Worm (Caenorhabditis elegans) whole organism, L4 larva: Measurements from ENCODE around the gene timp-1.

ENCODE experiments used
- F44E2.7 ChIP-seq: fragments of 200-800 bp; sonication (Bioruptor generic); IDR thresholded peaks from 2 replicates; pipeline ENCODE4 v2.1.2; 2022; ENCODE audit warnings: missing genetic modification characterization, missing compliant biosample characterization
- F49E8.2 ChIP-seq: sonication (generic microtip); optimal IDR thresholded peaks from 2 replicates; lab custom pipeline; 2016; ENCODE audit warnings: missing compliant biosample characterization, mild to moderate bottlenecking, missing genetic modification characterization, borderline replicate concordance
- Y48G9A.11 ChIP-seq: fragments of 200-800 bp; sonication (Bioruptor generic); IDR thresholded peaks from 2 replicates; pipeline ENCODE4 v1.3.6; 2022; ENCODE audit warnings: missing genetic modification reagents, missing genetic modification characterization, missing compliant biosample characterization
- Y5F2A.4 ChIP-seq: fragments of 200-800 bp; sonication (Bioruptor generic); optimal IDR thresholded peaks from 2 replicates; lab custom pipeline; 2018; ENCODE audit warnings: mild to moderate bottlenecking, missing genetic modification characterization, missing compliant biosample characterization
- ZK337.2 ChIP-seq: fragments of 200-800 bp; sonication (Bioruptor generic); IDR thresholded peaks from 2 replicates; pipeline ENCODE4 v1.3.6; 2022; ENCODE audit warnings: missing genetic modification reagents, missing genetic modification characterization, missing compliant biosample characterization
- aha-1 ChIP-seq: fragments of 150-350 bp; peaks from one replicate; lab custom pipeline; 2014; ENCODE audit warnings: missing biosample characterization, missing genetic modification characterization
- ceh-44 ChIP-seq: fragments of 200-800 bp; sonication (Bioruptor generic); IDR thresholded peaks from 2 replicates; pipeline ENCODE4 v1.3.6; 2022; ENCODE audit warnings: missing genetic modification reagents, missing genetic modification characterization, missing compliant biosample characterization
- daf-16 ChIP-seq, 3 experiments: sonication (generic microtip); optimal IDR thresholded peaks; 2 replicates each; lab custom pipeline; 2016 to 2017; ENCODE audit warnings: missing genetic modification characterization in 3 of 3, missing genetic modification reagents in 3 of 3, mild to moderate bottlenecking in 2 of 3, missing compliant biosample characterization in 2 of 3, missing biosample characterization in 1 of 3, moderate library complexity in 1 of 3
- dpl-1 ChIP-seq: fragments of 150-350 bp; optimal IDR thresholded peaks from 2 replicates; lab custom pipeline; 2014; ENCODE audit warnings: missing biosample characterization, missing genetic modification reagents, missing genetic modification characterization
- duxl-1 ChIP-seq: sonication (generic microtip); optimal IDR thresholded peaks from 2 replicates; lab custom pipeline; 2016; ENCODE audit warnings: mild to moderate bottlenecking, missing genetic modification characterization, moderate library complexity, missing compliant biosample characterization; ENCODE audit not compliant: poor library complexity
- dve-1 ChIP-seq: sonication (generic microtip); optimal IDR thresholded peaks from 2 replicates; lab custom pipeline; 2017; ENCODE audit warnings: antibody characterized with exemption, mild to moderate bottlenecking, missing genetic modification characterization, missing compliant biosample characterization; ENCODE audit not compliant: insufficient read depth
- hif-1 ChIP-seq, 2 experiments: sonication (generic microtip); optimal IDR thresholded peaks; 2 replicates each; lab custom pipeline; 2016 to 2017; ENCODE audit warnings: missing compliant biosample characterization in 2 of 2, missing genetic modification characterization in 2 of 2, missing genetic modification reagents in 2 of 2, missing genotype in 2 of 2, mild to moderate bottlenecking in 1 of 2
- hlh-30 ChIP-seq: sonication (generic microtip); optimal IDR thresholded peaks from 2 replicates; lab custom pipeline; 2017; ENCODE audit warnings: antibody characterized with exemption, mild to moderate bottlenecking, missing genetic modification characterization, missing compliant biosample characterization; ENCODE audit not compliant: insufficient read depth
- lin-13 ChIP-seq: fragments of 150-350 bp; optimal IDR thresholded peaks from 2 replicates; lab custom pipeline; 2014; ENCODE audit warnings: missing biosample characterization, missing genetic modification reagents, missing genetic modification characterization
- lin-29 ChIP-seq: fragments of 200-800 bp; sonication (Bioruptor generic); IDR thresholded peaks from 2 replicates; pipeline ENCODE4 v1.3.6; 2022; ENCODE audit warnings: missing genetic modification reagents, missing genetic modification characterization, missing compliant biosample characterization
- lir-3 ChIP-seq: sonication (generic microtip); optimal IDR thresholded peaks from 2 replicates; lab custom pipeline; 2016; ENCODE audit warnings: mild to moderate bottlenecking, missing genetic modification characterization, missing compliant biosample characterization
- madf-5 ChIP-seq, 2 experiments: fragments of 200-800 bp; sonication (Bioruptor generic); IDR thresholded peaks; 2 replicates each; pipeline ENCODE4 v1.3.6; 2022; ENCODE audit warnings: missing compliant biosample characterization in 2 of 2, missing genetic modification characterization in 2 of 2
- madf-9 ChIP-seq: fragments of 200-800 bp; sonication (Bioruptor generic); conservative IDR thresholded peaks from 2 replicates; pipeline ENCODE4 v1.3.6; 2022; ENCODE audit warnings: missing genetic modification reagents, missing genetic modification characterization, missing compliant biosample characterization
- mep-1 ChIP-seq: fragments of 150-350 bp; sonication (generic microtip); optimal IDR thresholded peaks from 3 replicates; lab custom pipeline; 2014; ENCODE audit warnings: missing biosample characterization, missing genetic modification characterization
- mxl-2 ChIP-seq: fragments of 200-800 bp; sonication (Bioruptor generic); conservative IDR thresholded peaks from 2 replicates; pipeline ENCODE4 v1.3.6; 2022; ENCODE audit warnings: missing genetic modification reagents, missing genetic modification characterization, missing compliant biosample characterization
- nhr-10 ChIP-seq: fragments of 150-350 bp; optimal IDR thresholded peaks from 2 replicates; lab custom pipeline; 2014; ENCODE audit warnings: missing biosample characterization, missing genetic modification characterization
- nhr-11 ChIP-seq: fragments of 150-350 bp; optimal IDR thresholded peaks from 2 replicates; lab custom pipeline; 2014; ENCODE audit warnings: missing biosample characterization, missing genetic modification characterization
- nhr-111 ChIP-seq: fragments of 200-800 bp; sonication (Bioruptor generic); optimal IDR thresholded peaks from 2 replicates; lab custom pipeline; 2018; ENCODE audit warnings: mild to moderate bottlenecking, missing genetic modification characterization, missing compliant biosample characterization
- nhr-28 ChIP-seq: fragments of 150-350 bp; optimal IDR thresholded peaks from 2 replicates; lab custom pipeline; 2014; ENCODE audit warnings: missing biosample characterization, missing genetic modification characterization
- pha-4 ChIP-seq, 2 experiments: fragments of 150-350 bp in 1 of 2; fragments of 200-800 bp in 1 of 2; sonication (Bioruptor generic) in 1 of 2; IDR thresholded peaks in 1 of 2; optimal IDR thresholded peaks in 1 of 2; 2 replicates each; pipeline versions ENCODE4 v1.3.6 to Lab custom; 2014 to 2022; ENCODE audit warnings: missing genetic modification characterization in 2 of 2, missing genetic modification reagents in 2 of 2, missing biosample characterization in 1 of 2, missing compliant biosample characterization in 1 of 2
- pqm-1 ChIP-seq: sonication (generic microtip); optimal IDR thresholded peaks from 2 replicates; lab custom pipeline; 2017; ENCODE audit warnings: missing biosample characterization, missing genetic modification characterization
- snpc-4 ChIP-seq: fragments of 150-350 bp; optimal IDR thresholded peaks from 2 replicates; lab custom pipeline; 2014; ENCODE audit warnings: missing biosample characterization, missing genetic modification characterization
- tra-1 ChIP-seq: fragments of 200-800 bp; sonication (Bioruptor generic); IDR thresholded peaks from 2 replicates; pipeline ENCODE4 v1.3.6; 2022; ENCODE audit warnings: missing genetic modification reagents, missing genetic modification characterization, missing compliant biosample characterization
- unc-130 ChIP-seq: sonication (generic microtip); optimal IDR thresholded peaks from 2 replicates; lab custom pipeline; 2016; ENCODE audit warnings: missing genetic modification reagents, missing genetic modification characterization, missing compliant biosample characterization
- unc-62 ChIP-seq, 3 experiments: fragments of 150-350 bp in 1 of 3; sonication (generic microtip); optimal IDR thresholded peaks in 2 of 3; peaks in 1 of 3; 1 replicate in 1 of 3; 2 replicates in 2 of 3; lab custom pipeline; 2014 to 2017; ENCODE audit warnings: missing biosample characterization in 3 of 3, missing genetic modification characterization in 3 of 3, missing genetic modification reagents in 3 of 3, missing genotype in 1 of 3
- zip-2 ChIP-seq: fragments of 150-350 bp; optimal IDR thresholded peaks from 2 replicates; lab custom pipeline; 2014; ENCODE audit warnings: missing biosample characterization, missing genetic modification characterization
- ztf-11 ChIP-seq: fragments of 150-350 bp; optimal IDR thresholded peaks from 2 replicates; lab custom pipeline; 2014; ENCODE audit warnings: missing biosample characterization, missing genetic modification characterization
- ztf-7 ChIP-seq: fragments of 150-350 bp; optimal IDR thresholded peaks from 2 replicates; lab custom pipeline; 2014; ENCODE audit warnings: missing biosample characterization, missing genetic modification characterization

Gene timp-1

ce11 chrV:8163199-8163598 is 43.8 kb upstream of the timp-1 start:
- TF ChIP-seq nhr-11 (no peak), pha-4 (GFP tag; IDR thresholded peaks at IDR 0.05; lab: Robert Waterston, UW) (no peak), pha-4 (tag; optimal IDR thresholded peaks at IDR 0.05; lab: Kevin White, UChicago) (no peak), daf-16 (GFP tag; optimal IDR thresholded peaks at IDR 0.05; lab: Kevin White, UChicago) (no peak), daf-16 (tag; optimal IDR thresholded peaks at IDR 0.05; lab: Kevin White, UChicago) (peak; percentile 53)

- TF ChIP-seq unc-62 (GFP tag; optimal IDR thresholded peaks at IDR 0.05 in 1 of 2; lab: Kevin White, UChicago) = peak in 1 of 2 experiments; percentile 92
- TF ChIP-seq unc-62 (tag; optimal IDR thresholded peaks at IDR 0.05; lab: Kevin White, UChicago) = no peak
- no peak for TF ChIP-seq mep-1
- TF ChIP-seq, all 104 proteins: peak for 1
These were observed 38.6 kb upstream of the timp-1 start, which contains the start of gene F20D6.8 for ce11 chrV:8168219-8168962. F20D6.8 (minus strand) TSS chrV:8168269.

- TF ChIP-seq ceh-44 (GFP tag; lab: Robert Waterston, UW) = no peak
- TF ChIP-seq hif-1 (tag; optimal IDR thresholded peaks at IDR 0.05; lab: Kevin White, UChicago) = no peak
- peak; percentile 99 for TF ChIP-seq aha-1 (tag; lab: Kevin White, UChicago)
- no peak for TF ChIP-seq pqm-1
- no peak for TF ChIP-seq Y48G9A.11 (GFP tag; lab: Robert Waterston, UW)
These were observed 37.9 kb upstream of the timp-1 start for ce11 chrV:8169150-8169549.

ce11 chrV:8170300-8170699 is 36.7 kb upstream of the timp-1 start:
- TF ChIP-seq dve-1 (tag; lab: Kevin White, UChicago) (no peak), ztf-7 (no peak), madf-5 (GFP tag; IDR thresholded peaks at IDR 0.05; lab: Robert Waterston, UW) (no peak), tra-1 (GFP tag; lab: Robert Waterston, UW) (no peak), unc-62 (GFP tag; optimal IDR thresholded peaks at IDR 0.05 in 1 of 2; lab: Kevin White, UChicago) (no peak), unc-62 (tag; optimal IDR thresholded peaks at IDR 0.05; lab: Kevin White, UChicago) (no peak), mxl-2 (GFP tag; lab: Robert Waterston, UW) (no peak), ztf-11 (tag; lab: Kevin White, UChicago) (no peak), Y5F2A.4 (no peak)

DNA sequence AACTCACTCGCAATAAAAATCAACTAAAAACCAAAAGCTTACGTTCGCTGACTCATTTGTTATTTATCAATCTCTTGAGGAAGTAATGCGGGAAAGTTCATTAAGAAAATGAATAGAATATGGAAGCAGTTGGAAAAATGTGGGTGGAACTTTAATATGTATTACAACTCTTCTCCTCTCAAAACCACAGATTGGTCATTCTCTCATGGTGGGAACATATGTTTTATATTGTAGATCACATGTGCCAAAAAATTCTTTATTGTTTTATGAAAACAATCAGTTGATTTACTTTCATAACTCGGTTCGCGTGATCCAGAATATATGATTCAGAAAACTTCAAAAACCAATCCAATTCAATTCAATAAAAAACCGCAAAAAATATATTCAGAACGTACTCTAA is 35.3 kb upstream of the timp-1 start:
- no peak for TF ChIP-seq F44E2.7 (GFP tag; lab: Robert Waterston, UW)
- no peak for TF ChIP-seq lin-29 (GFP tag; lab: Robert Waterston, UW)
- no peak for TF ChIP-seq lir-3
- TF ChIP-seq F49E8.2 (tag; lab: Kevin White, UChicago) = no peak
- TF ChIP-seq lin-13 (GFP tag; lab: Kevin White, UChicago) = no peak
- no peak for TF ChIP-seq nhr-111 (GFP tag; lab: Kevin White, UChicago)
- no peak for TF ChIP-seq snpc-4 (tag; lab: Kevin White, UChicago)
- TF ChIP-seq duxl-1 (tag; lab: Kevin White, UChicago) = no peak
- no peak for TF ChIP-seq pqm-1
- no peak for TF ChIP-seq unc-130
- no peak for TF ChIP-seq hlh-30
- no peak for TF ChIP-seq nhr-10
- no peak for TF ChIP-seq dpl-1
- TF ChIP-seq ZK337.2 (GFP tag; lab: Robert Waterston, UW) = no peak
- TF ChIP-seq ztf-7 = no peak
- TF ChIP-seq zip-2 (tag; lab: Kevin White, UChicago) = no peak
- no peak for TF ChIP-seq madf-9 (GFP tag; lab: Robert Waterston, UW)
- TF ChIP-seq nhr-28 = no peak
